Fruit fly (Drosophila melanogaster) whole organism, embryonic: ENCODE results near the gene APP-BP1.
A peak's percentile ranks its signal among the peaks of the same experiment; 100 is the strongest.

Experiments used
- Bdp1 ChIP-seq: fragments of 200-800 bp; sonication (Bioruptor generic); optimal IDR thresholded peaks from 3 replicates; lab custom pipeline; 2016; ENCODE audit warnings: missing biosample characterization, missing genetic modification characterization
- Bgb ChIP-seq: fragments of 200-800 bp; sonication (Bioruptor generic); IDR thresholded peaks from 2 replicates; pipeline ENCODE4 v1.3.6; 2022; ENCODE audit warnings: missing biosample characterization, missing genetic modification characterization; ENCODE audit not compliant: partially characterized antibody
- Blimp-1 ChIP-seq: fragments of 200-800 bp; sonication (Bioruptor generic); optimal IDR thresholded peaks from 3 replicates; lab custom pipeline; 2018; ENCODE audit warnings: missing biosample characterization, missing genetic modification characterization, mild to moderate bottlenecking, moderate library complexity, missing genetic modification reagents
- CG10274 ChIP-seq: fragments of 200-800 bp; sonication (Bioruptor generic); optimal IDR thresholded peaks from 3 replicates; lab custom pipeline; 2017; ENCODE audit warnings: missing biosample characterization, mild to moderate bottlenecking, missing genetic modification characterization
- CG10543 ChIP-seq: fragments of 200-800 bp; sonication (Bioruptor generic); optimal IDR thresholded peaks from 3 replicates; lab custom pipeline; 2017; ENCODE audit warnings: missing biosample characterization, mild to moderate bottlenecking, missing genetic modification characterization, moderate library complexity
- CG11398 ChIP-seq: fragments of 200-800 bp; sonication (Bioruptor generic); optimal IDR thresholded peaks from 2 replicates; lab custom pipeline; 2016; ENCODE audit warnings: missing biosample characterization, missing genetic modification characterization
- CG12104 ChIP-seq: fragments of 200-800 bp; sonication (Bioruptor generic); optimal IDR thresholded peaks from 3 replicates; lab custom pipeline; 2016; ENCODE audit warnings: missing biosample characterization, missing genetic modification characterization
- CG14014 ChIP-seq: fragments of 200-800 bp; sonication (Bioruptor generic); IDR thresholded peaks from 2 replicates; pipeline ENCODE4 v1.3.6; 2022; ENCODE audit warnings: missing biosample characterization, missing genetic modification characterization
- CG14050 ChIP-seq: fragments of 200-800 bp; sonication (Bioruptor generic); IDR thresholded peaks from 3 replicates; pipeline ENCODE4 v1.3.6; 2022; ENCODE audit warnings: missing biosample characterization, missing genetic modification characterization
- CG14710 ChIP-seq: fragments of 200-800 bp; sonication (Bioruptor generic); optimal IDR thresholded peaks from 3 replicates; lab custom pipeline; 2019; ENCODE audit warnings: missing biosample characterization, mild to moderate bottlenecking, missing genetic modification characterization, moderate library complexity
- CG15269 ChIP-seq: fragments of 200-800 bp; sonication (Bioruptor generic); optimal IDR thresholded peaks from 2 replicates; lab custom pipeline; 2018; ENCODE audit warnings: missing biosample characterization, mild to moderate bottlenecking, missing genetic modification characterization, moderate library complexity
- CG18764 ChIP-seq: fragments of 200-800 bp; sonication (Bioruptor generic); optimal IDR thresholded peaks from 3 replicates; lab custom pipeline; 2016; ENCODE audit warnings: missing biosample characterization, missing genetic modification characterization
- CG2120 ChIP-seq: fragments of 200-800 bp; sonication (Bioruptor generic); optimal IDR thresholded peaks from 3 replicates; lab custom pipeline; 2016; ENCODE audit warnings: missing biosample characterization, missing genetic modification characterization
- CG2199 ChIP-seq: fragments of 200-800 bp; sonication (Bioruptor generic); IDR thresholded peaks from 3 replicates; pipeline ENCODE4 v1.3.6; 2022; ENCODE audit warnings: missing biosample characterization, missing genetic modification characterization
- CG30020 ChIP-seq: fragments of 200-800 bp; optimal IDR thresholded peaks from 2 replicates; lab custom pipeline; 2019; ENCODE audit warnings: missing biosample characterization, mild to moderate bottlenecking, missing genetic modification characterization, moderate library complexity
- CG32532 ChIP-seq: fragments of 200-800 bp; sonication (Bioruptor generic); IDR thresholded peaks from 2 replicates; pipeline ENCODE4 v1.3.6; 2022; ENCODE audit warnings: missing biosample characterization, missing genetic modification characterization
- CG32767 ChIP-seq: fragments of 200-800 bp; sonication (Bioruptor generic); IDR thresholded peaks from 2 replicates; pipeline ENCODE4 v1.3.6; 2022; ENCODE audit warnings: missing biosample characterization, missing genetic modification characterization
- CG33213 ChIP-seq: fragments of 200-800 bp; sonication (Bioruptor generic); optimal IDR thresholded peaks from 3 replicates; lab custom pipeline; 2016; ENCODE audit warnings: missing biosample characterization, missing genetic modification characterization
- CG4404 ChIP-seq: fragments of 200-800 bp; sonication (Bioruptor generic); IDR thresholded peaks from 2 replicates; pipeline ENCODE4 v1.3.6; 2022; ENCODE audit warnings: missing biosample characterization, missing genetic modification characterization
- CG4617 ChIP-seq: fragments of 200-800 bp; sonication (Bioruptor generic); optimal IDR thresholded peaks from 3 replicates; lab custom pipeline; 2016; ENCODE audit warnings: missing biosample characterization, missing genetic modification characterization, borderline replicate concordance
- CG6813 ChIP-seq: fragments of 200-800 bp; sonication (Bioruptor generic); optimal IDR thresholded peaks from 2 replicates; lab custom pipeline; 2017; ENCODE audit warnings: missing biosample characterization, missing genetic modification characterization, mild to moderate bottlenecking, moderate library complexity, missing genetic modification reagents
- CG7786 ChIP-seq: fragments of 200-800 bp; sonication (Bioruptor generic); optimal IDR thresholded peaks from 2 replicates; lab custom pipeline; 2016; ENCODE audit warnings: missing biosample characterization, missing genetic modification characterization
- CG7839 ChIP-seq: fragments of 200-800 bp; sonication (Bioruptor generic); optimal IDR thresholded peaks from 3 replicates; lab custom pipeline; 2018; ENCODE audit warnings: missing biosample characterization, mild to moderate bottlenecking, missing genetic modification characterization, moderate library complexity
- CG8089 ChIP-seq: fragments of 200-800 bp; sonication (Bioruptor generic); optimal IDR thresholded peaks from 3 replicates; lab custom pipeline; 2016; ENCODE audit warnings: missing biosample characterization, missing genetic modification characterization
- CG8765 ChIP-seq: fragments of 200-800 bp; sonication (Bioruptor generic); IDR thresholded peaks from 2 replicates; pipeline ENCODE4 v1.3.6; 2022; ENCODE audit warnings: missing biosample characterization, missing genetic modification characterization
- CG9932 ChIP-seq: fragments of 200-800 bp; sonication (Bioruptor generic); IDR thresholded peaks from 2 replicates; pipeline ENCODE4 v1.3.6; 2022; ENCODE audit warnings: missing biosample characterization, missing genetic modification characterization
- Gsc ChIP-seq: fragments of 200-800 bp; sonication (Bioruptor generic); IDR thresholded peaks from 2 replicates; pipeline ENCODE4 v1.3.6; 2022; ENCODE audit warnings: missing biosample characterization, missing genetic modification characterization
- Hr3 ChIP-seq: fragments of 200-800 bp; sonication (Bioruptor generic); optimal IDR thresholded peaks from 3 replicates; lab custom pipeline; 2016; ENCODE audit warnings: missing biosample characterization, missing genetic modification characterization
- MBD-R2 ChIP-seq: fragments of 200-800 bp; sonication (Bioruptor generic); IDR thresholded peaks from 2 replicates; pipeline ENCODE4 v1.3.6; 2022; ENCODE audit warnings: missing biosample characterization, missing genetic modification characterization
- Mad ChIP-seq: fragments of 200-800 bp; sonication (Bioruptor generic); optimal IDR thresholded peaks from 2 replicates; lab custom pipeline; 2016; ENCODE audit warnings: missing biosample characterization, missing genetic modification characterization
- Neu2 ChIP-seq: fragments of 200-800 bp; sonication (Bioruptor generic); optimal IDR thresholded peaks from 3 replicates; lab custom pipeline; 2016; ENCODE audit warnings: missing biosample characterization, missing genetic modification characterization, borderline replicate concordance
- Ptx1 ChIP-seq: fragments of 200-800 bp; sonication (Bioruptor generic); IDR thresholded peaks from 2 replicates; pipeline ENCODE4 v1.3.6; 2022; ENCODE audit warnings: missing biosample characterization, missing genetic modification characterization
- TFAM ChIP-seq: fragments of 200-800 bp; sonication (Bioruptor generic); optimal IDR thresholded peaks from 2 replicates; lab custom pipeline; 2017; ENCODE audit warnings: missing biosample characterization, missing genetic modification characterization, inconsistent platforms
- Xbp1 ChIP-seq: fragments of 200-800 bp; sonication (Bioruptor generic); optimal IDR thresholded peaks from 3 replicates; lab custom pipeline; 2016; ENCODE audit warnings: missing biosample characterization, mild to moderate bottlenecking, missing genetic modification characterization
- ab ChIP-seq: fragments of 200-800 bp; sonication (Bioruptor generic); optimal IDR thresholded peaks from 2 replicates; lab custom pipeline; 2016; ENCODE audit warnings: missing biosample characterization, missing genetic modification characterization
- aop ChIP-seq: fragments of 200-800 bp; sonication (Bioruptor generic); IDR thresholded peaks from 2 replicates; pipeline ENCODE4 v1.3.6; 2022; ENCODE audit warnings: missing biosample characterization, missing genetic modification characterization
- ash1 ChIP-seq: fragments of 200-800 bp; sonication (Bioruptor generic); optimal IDR thresholded peaks from 2 replicates; lab custom pipeline; 2018; ENCODE audit warnings: missing biosample characterization, mild to moderate bottlenecking, missing genetic modification characterization
- chinmo ChIP-seq: fragments of 200-800 bp; sonication (Bioruptor generic); IDR thresholded peaks from 4 replicates; pipeline ENCODE4 v1.3.6; 2022; ENCODE audit warnings: missing biosample characterization, missing genetic modification characterization; ENCODE audit not compliant: partially characterized antibody
- fd102C ChIP-seq: fragments of 200-800 bp; sonication (Bioruptor generic); optimal IDR thresholded peaks from 2 replicates; lab custom pipeline; 2018; ENCODE audit warnings: missing biosample characterization, mild to moderate bottlenecking, missing genetic modification characterization, moderate library complexity
- fd3F ChIP-seq: fragments of 200-800 bp; sonication (Bioruptor generic); optimal IDR thresholded peaks from 2 replicates; lab custom pipeline; 2018; ENCODE audit warnings: missing biosample characterization, mild to moderate bottlenecking, missing genetic modification characterization, moderate library complexity
- ftz-f1 ChIP-seq: fragments of 200-800 bp; sonication (Bioruptor generic); optimal IDR thresholded peaks from 2 replicates; lab custom pipeline; 2016; ENCODE audit warnings: missing biosample characterization, missing genetic modification characterization
- fu2 ChIP-seq: fragments of 200-800 bp; sonication (Bioruptor generic); optimal IDR thresholded peaks from 2 replicates; lab custom pipeline; 2016; ENCODE audit warnings: missing biosample characterization, missing genetic modification characterization
- gro ChIP-seq: fragments of 200-800 bp; sonication (Bioruptor generic); optimal IDR thresholded peaks from 2 replicates; lab custom pipeline; 2016; ENCODE audit warnings: missing biosample characterization, missing genetic modification characterization
- gt ChIP-seq: fragments of 200-800 bp; sonication (Bioruptor generic); IDR thresholded peaks from 2 replicates; pipeline ENCODE4 v1.3.6; 2022; ENCODE audit warnings: missing biosample characterization, missing genetic modification characterization
- her ChIP-seq: fragments of 200-800 bp; sonication (Bioruptor generic); optimal IDR thresholded peaks from 2 replicates; lab custom pipeline; 2016; ENCODE audit warnings: missing biosample characterization, missing genetic modification characterization
- ind ChIP-seq: fragments of 200-800 bp; sonication (Bioruptor generic); optimal IDR thresholded peaks from 3 replicates; lab custom pipeline; 2016; ENCODE audit warnings: missing biosample characterization, missing genetic modification characterization
- lmd ChIP-seq: fragments of 200-800 bp; sonication (Bioruptor generic); IDR thresholded peaks from 2 replicates; pipeline ENCODE4 v1.3.6; 2022; ENCODE audit warnings: missing biosample characterization, missing genetic modification characterization
- mam ChIP-seq: fragments of 200-800 bp; sonication (Bioruptor generic); optimal IDR thresholded peaks from 3 replicates; lab custom pipeline; 2016; ENCODE audit warnings: missing biosample characterization, missing genetic modification characterization
- pros ChIP-seq: fragments of 200-800 bp; sonication (Bioruptor generic); optimal IDR thresholded peaks from 3 replicates; lab custom pipeline; 2019; ENCODE audit warnings: missing biosample characterization, mild to moderate bottlenecking, missing genetic modification characterization, moderate library complexity
- wek ChIP-seq: fragments of 200-800 bp; sonication (Bioruptor generic); optimal IDR thresholded peaks from 3 replicates; lab custom pipeline; 2018; ENCODE audit warnings: missing biosample characterization, mild to moderate bottlenecking, missing genetic modification characterization, moderate library complexity

Gene APP-BP1

DNA sequence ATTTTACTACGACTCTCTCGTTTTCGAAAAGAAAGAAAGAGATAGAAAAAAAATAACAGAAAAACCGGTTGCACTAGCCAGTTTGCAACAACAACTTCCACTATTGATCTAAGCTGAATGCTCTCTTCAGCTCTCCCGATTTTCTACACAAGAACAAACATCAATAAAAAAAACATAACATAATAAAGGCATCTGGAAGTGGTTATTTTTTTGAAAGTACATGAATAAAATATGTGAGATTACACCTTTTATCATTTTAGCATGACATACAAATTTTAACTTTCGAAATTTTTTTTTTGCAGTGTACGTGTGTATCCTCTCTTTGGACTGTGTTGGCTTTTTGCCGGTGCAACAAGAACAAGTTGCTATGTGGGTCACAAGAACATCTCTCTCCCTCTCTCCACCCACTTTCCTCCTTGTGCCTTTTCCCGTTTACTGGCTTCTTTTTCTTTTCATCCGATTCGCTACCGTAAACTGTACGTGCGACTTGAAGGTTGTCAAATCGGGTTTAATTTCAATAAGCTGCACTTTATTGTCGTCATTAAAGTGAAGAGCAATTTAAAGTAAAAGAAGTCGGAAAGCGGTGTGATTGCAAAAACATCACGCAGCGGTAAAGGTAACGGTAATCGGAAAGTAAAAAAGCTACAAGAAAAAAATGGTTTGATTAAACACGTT, 13.5 kb upstream of the APP-BP1 start (continued):
- TF ChIP-seq gt (GFP tag; lab: Robert Waterston, UW) = peak; percentile 83
- TF ChIP-seq Hr3 (GFP tag; lab: Kevin White, UChicago) = peak; percentile 94
- peak; percentile 89 for TF ChIP-seq fd3F (GFP tag; lab: Kevin White, UChicago)
- peak; percentile 91 for TF ChIP-seq fu2 (GFP tag; lab: Kevin White, UChicago)
- peak; percentile 82 for TF ChIP-seq CG30020
- peak; percentile 90 for TF ChIP-seq her (GFP tag; lab: Kevin White, UChicago)
- peak; percentile 97 for TF ChIP-seq CG14710
- no peak for TF ChIP-seq ftz-f1 (GFP tag; lab: Kevin White, UChicago)
- peak; percentile 74 for TF ChIP-seq Gsc (GFP tag; lab: Robert Waterston, UW)
- peak; percentile 93 for TF ChIP-seq CG4617
- TF ChIP-seq mam (GFP tag; lab: Kevin White, UChicago) = peak; percentile 92
- TF ChIP-seq CG14050 (GFP tag; lab: Robert Waterston, UW) = peak; percentile 93
- peak; percentile 73 for TF ChIP-seq CG10274
- TF ChIP-seq ind (GFP tag; lab: Kevin White, UChicago) = peak; percentile 94
- peak; percentile 86 for TF ChIP-seq ab (GFP tag; lab: Kevin White, UChicago)
- TF ChIP-seq chinmo (GFP tag; lab: Robert Waterston, UW) = peak; percentile 73; the same call in 1 of the 4 replicates
- peak; percentile 86 for TF ChIP-seq Mad (GFP tag; lab: Kevin White, UChicago)
- peak; percentile 88 for TF ChIP-seq fd102C (GFP tag; lab: Kevin White, UChicago)
- TF ChIP-seq pros (GFP tag; lab: Kevin White, UChicago) = peak; percentile 73
- peak; percentile 95 for TF ChIP-seq lmd (GFP tag; lab: Robert Waterston, UW)
- peak; percentile 90 for TF ChIP-seq Bdp1
- peak; percentile 98 for TF ChIP-seq CG11398
- TF ChIP-seq Blimp-1 = peak; percentile 95
- peak; percentile 78 for TF ChIP-seq wek (GFP tag; lab: Kevin White, UChicago)
- TF ChIP-seq CG8765 (GFP tag; lab: Robert Waterston, UW) = peak; percentile 87
- TF ChIP-seq CG32532 = peak; percentile 93
- TF ChIP-seq CG32767 (GFP tag; lab: Robert Waterston, UW) = peak; percentile 97
- TF ChIP-seq CG14014 (GFP tag; lab: Robert Waterston, UW) = peak; percentile 95
- TF ChIP-seq gro (GFP tag; lab: Kevin White, UChicago) = peak; percentile 82
- TF ChIP-seq Neu2 (GFP tag; lab: Kevin White, UChicago) = peak; percentile 86
- peak; percentile 80 for TF ChIP-seq CG9932 (GFP tag; lab: Robert Waterston, UW)
- peak; percentile 97 for TF ChIP-seq CG8089
- TF ChIP-seq CG12104 (GFP tag; lab: Kevin White, UChicago) = peak; percentile 96
- TF ChIP-seq Ptx1 = peak; percentile 97
- TF ChIP-seq aop = peak; percentile 92
- TF ChIP-seq CG18764 (GFP tag; lab: Kevin White, UChicago) = peak; percentile 96
- TF ChIP-seq CG2199 (GFP tag; lab: Robert Waterston, UW) = peak; percentile 97
- peak; percentile 93 for TF ChIP-seq CG6813 (GFP tag; lab: Kevin White, UChicago)
- TF ChIP-seq CG15269 (tag; lab: Kevin White, UChicago) = peak; percentile 97
- TF ChIP-seq Bgb (GFP tag; lab: Robert Waterston, UW) = no peak
- peak; percentile 76; the same call in 1 of the 2 replicates for TF ChIP-seq MBD-R2 (GFP tag; lab: Robert Waterston, UW)
- TF ChIP-seq CG10543 (GFP tag; lab: Kevin White, UChicago) = peak; percentile 66
- TF ChIP-seq ash1 (GFP tag; lab: Kevin White, UChicago) = peak; percentile 33
- TF ChIP-seq CG7786 (GFP tag; lab: Kevin White, UChicago) = peak; percentile 94
- TF ChIP-seq TFAM (GFP tag; lab: Kevin White, UChicago) = peak; percentile 71
- peak; percentile 91 for TF ChIP-seq CG4404
- peak; percentile 89 for TF ChIP-seq CG2120 (GFP tag; lab: Kevin White, UChicago)
- peak; percentile 98 for TF ChIP-seq CG7839 (tag; lab: Kevin White, UChicago)
- TF ChIP-seq Xbp1 = peak; percentile 97
- TF ChIP-seq CG33213 (GFP tag; lab: Kevin White, UChicago) = peak; percentile 96
